Worm (Caenorhabditis elegans): Measurements from ENCODE around the gene T28D6.7.

ce11 chrIII:11343041-11343440, 3.2 kb downstream of the T28D6.7 start, which contains the start of the genes T28D6.6 and pen-2:
- TF ChIP-seq ama-1 (optimal IDR thresholded peaks at IDR 0.05) = no peak
- TF ChIP-seq ceh-36 (tag; optimal IDR thresholded peaks at IDR 0.05) = no peak
- no peak for TF ChIP-seq tbx-11 (GFP tag; IDR thresholded peaks at IDR 0.05)
- TF ChIP-seq hnd-1 (tag; optimal IDR thresholded peaks at IDR 0.05) = no peak
- TF ChIP-seq sea-1 (GFP tag; conservative IDR thresholded peaks at IDR 0.05) = no peak
- TF ChIP-seq aly-1 (tag; optimal IDR thresholded peaks at IDR 0.05) = no peak
- no peak for TF ChIP-seq B0310.2 (tag; optimal IDR thresholded peaks at IDR 0.05)
- TF ChIP-seq flt-1 (GFP tag; IDR thresholded peaks at IDR 0.05) = no peak
- no peak for TF ChIP-seq tra-4 (tag; optimal IDR thresholded peaks at IDR 0.05)
- no peak for TF ChIP-seq hmg-4 (GFP tag; optimal IDR thresholded peaks at IDR 0.05)
- no peak for TF ChIP-seq pes-1 (GFP tag; IDR thresholded peaks at IDR 0.05)
